Worm (Caenorhabditis elegans) whole organism, young adult: ENCODE data around the gene insc-1.

Experiments
- B0261.1 ChIP-seq: sonication (generic microtip); optimal IDR thresholded peaks from 2 replicates; lab custom pipeline; 2016; ENCODE audit warnings: mild to moderate bottlenecking, missing genetic modification characterization, moderate library complexity, missing compliant biosample characterization
- B0336.3 ChIP-seq: fragments of 200-800 bp; sonication (Bioruptor generic); IDR thresholded peaks from 2 replicates; pipeline ENCODE4 v1.3.6; 2022; ENCODE audit warnings: missing genetic modification characterization, missing compliant biosample characterization
- C17E4.6 ChIP-seq: fragments of 200-800 bp; sonication (Bioruptor generic); IDR thresholded peaks from 2 replicates; pipeline ENCODE4 v1.3.6; 2022; ENCODE audit warnings: missing genetic modification reagents, missing genetic modification characterization, missing compliant biosample characterization
- F10E7.11 ChIP-seq: sonication (generic microtip); optimal IDR thresholded peaks from 2 replicates; lab custom pipeline; 2017; ENCODE audit warnings: mild to moderate bottlenecking, missing genetic modification characterization, moderate library complexity, missing compliant biosample characterization
- F33H1.4 ChIP-seq: fragments of 200-800 bp; sonication (Bioruptor generic); IDR thresholded peaks from 2 replicates; pipeline ENCODE4 v1.3.6; 2022; ENCODE audit warnings: missing genetic modification reagents, missing genetic modification characterization, missing compliant biosample characterization
- F52B5.7 ChIP-seq: sonication (generic microtip); optimal IDR thresholded peaks from 2 replicates; lab custom pipeline; 2016; ENCODE audit warnings: mild to moderate bottlenecking, missing genetic modification characterization, missing compliant biosample characterization
- Y53F4B.3 ChIP-seq: fragments of 200-800 bp; sonication (Bioruptor generic); IDR thresholded peaks from 2 replicates; pipeline ENCODE4 v1.3.6; 2022; ENCODE audit warnings: missing genetic modification reagents, missing genetic modification characterization, missing compliant biosample characterization
- Y53G8AR.9 ChIP-seq: fragments of 200-800 bp; sonication (Bioruptor generic); conservative IDR thresholded peaks from 2 replicates; pipeline ENCODE4 v1.3.6; 2022; ENCODE audit warnings: missing genetic modification reagents, missing genetic modification characterization, missing compliant biosample characterization
- Y67H2A.10 ChIP-seq: fragments of 200-800 bp; sonication (Bioruptor generic); conservative IDR thresholded peaks from 2 replicates; pipeline ENCODE4 v1.3.6; 2022; ENCODE audit warnings: missing genetic modification reagents, missing genetic modification characterization, missing compliant biosample characterization
- ZK185.1 ChIP-seq: sonication (generic microtip); optimal IDR thresholded peaks from 2 replicates; lab custom pipeline; 2016; ENCODE audit warnings: mild to moderate bottlenecking, missing genetic modification characterization, missing compliant biosample characterization; ENCODE audit not compliant: poor library complexity, severe bottlenecking
- akir-1 ChIP-seq: fragments of 200-800 bp; sonication (Bioruptor generic); optimal IDR thresholded peaks from 2 replicates; lab custom pipeline; 2018; ENCODE audit warnings: mild to moderate bottlenecking, missing genetic modification characterization, moderate library complexity, missing compliant biosample characterization
- bed-2 ChIP-seq: fragments of 200-800 bp; sonication (Bioruptor generic); IDR thresholded peaks from 2 replicates; pipeline ENCODE4 v1.3.6; 2022; ENCODE audit warnings: missing genetic modification reagents, missing genetic modification characterization, missing compliant biosample characterization
- ccch-3 ChIP-seq: fragments of 200-800 bp; sonication (Bioruptor generic); optimal IDR thresholded peaks from 2 replicates; lab custom pipeline; 2018; ENCODE audit warnings: mild to moderate bottlenecking, missing genetic modification characterization, missing compliant biosample characterization
- ceh-40 ChIP-seq: fragments of 200-800 bp; sonication (Bioruptor generic); IDR thresholded peaks from 2 replicates; pipeline ENCODE4 v1.3.6; 2022; ENCODE audit warnings: missing genetic modification characterization, missing compliant biosample characterization
- ceh-58 ChIP-seq: fragments of 200-800 bp; sonication (Bioruptor generic); IDR thresholded peaks from 2 replicates; pipeline ENCODE4 v1.3.6; 2022; ENCODE audit warnings: missing genetic modification characterization, missing compliant biosample characterization
- chd-7 ChIP-seq: sonication (generic microtip); optimal IDR thresholded peaks from 2 replicates; lab custom pipeline; 2016; ENCODE audit warnings: mild to moderate bottlenecking, missing genetic modification characterization, moderate library complexity, missing compliant biosample characterization
- die-1 ChIP-seq: sonication (generic microtip); optimal IDR thresholded peaks from 2 replicates; lab custom pipeline; 2016; ENCODE audit warnings: missing genotype, mild to moderate bottlenecking, missing genetic modification characterization, missing compliant biosample characterization
- efl-1 ChIP-seq: fragments of 150-350 bp; optimal IDR thresholded peaks from 2 replicates; lab custom pipeline; 2014; ENCODE audit warnings: missing biosample characterization, missing genetic modification reagents, missing genetic modification characterization
- egl-18 ChIP-seq: fragments of 200-800 bp; sonication (Bioruptor generic); IDR thresholded peaks from 2 replicates; pipeline ENCODE4 v1.3.6; 2022; ENCODE audit warnings: missing genetic modification reagents, missing genetic modification characterization, missing compliant biosample characterization
- ets-4 ChIP-seq: fragments of 200-800 bp; sonication (Bioruptor generic); optimal IDR thresholded peaks from 2 replicates; lab custom pipeline; 2018; ENCODE audit warnings: mild to moderate bottlenecking, missing genetic modification characterization, missing compliant biosample characterization
- fkh-3 ChIP-seq: sonication (generic microtip); optimal IDR thresholded peaks from 2 replicates; lab custom pipeline; 2016; ENCODE audit warnings: mild to moderate bottlenecking, missing genetic modification characterization, missing compliant biosample characterization
- gei-17 ChIP-seq: fragments of 200-800 bp; sonication (Bioruptor generic); optimal IDR thresholded peaks from 2 replicates; lab custom pipeline; 2018; ENCODE audit warnings: mild to moderate bottlenecking, missing genetic modification characterization, missing compliant biosample characterization
- hlh-26 ChIP-seq: fragments of 200-800 bp; sonication (Bioruptor generic); conservative IDR thresholded peaks from 2 replicates; pipeline ENCODE4 v1.3.6; 2022; ENCODE audit warnings: missing genetic modification reagents, missing genetic modification characterization, missing compliant biosample characterization
- lin-26 ChIP-seq: fragments of 200-800 bp; sonication (Bioruptor generic); IDR thresholded peaks from 2 replicates; pipeline ENCODE4 v1.3.6; 2022; ENCODE audit warnings: missing genetic modification reagents, missing genetic modification characterization, missing compliant biosample characterization
- lin-35 ChIP-seq, 3 experiments: fragments of 150-350 bp in 2 of 3; sonication (generic microtip) in 1 of 3; optimal IDR thresholded peaks; 2 replicates each; lab custom pipeline; 2014 to 2018; ENCODE audit warnings: missing biosample characterization in 3 of 3, missing genetic modification characterization in 3 of 3, missing genetic modification reagents in 3 of 3
- lin-40 ChIP-seq: sonication (generic microtip); optimal IDR thresholded peaks from 2 replicates; lab custom pipeline; 2016; ENCODE audit warnings: missing genetic modification characterization, mild to moderate bottlenecking, missing compliant biosample characterization, missing genotype, missing genetic modification reagents
- lsy-27 ChIP-seq: sonication (generic microtip); optimal IDR thresholded peaks from 2 replicates; lab custom pipeline; 2017; ENCODE audit warnings: missing genetic modification characterization, mild to moderate bottlenecking, missing compliant biosample characterization, antibody characterized with exemption, missing genotype, borderline replicate concordance; ENCODE audit not compliant: insufficient read depth
- mes-4 ChIP-seq: sonication (generic microtip); optimal IDR thresholded peaks from 2 replicates; lab custom pipeline; 2016; ENCODE audit warnings: missing genotype, missing genetic modification characterization, missing compliant biosample characterization
- nfyb-1 ChIP-seq: fragments of 200-800 bp; sonication (Bioruptor generic); IDR thresholded peaks from 2 replicates; pipeline ENCODE4 v1.3.6; 2022; ENCODE audit warnings: missing genetic modification reagents, missing genetic modification characterization, missing compliant biosample characterization
- rcor-1 ChIP-seq: fragments of 200-800 bp; sonication (Bioruptor generic); IDR thresholded peaks from 2 replicates; pipeline ENCODE4 v1.3.6; 2022; ENCODE audit warnings: missing genetic modification reagents, missing genetic modification characterization, missing compliant biosample characterization
- snpc-1.3 ChIP-seq: sonication (generic microtip); optimal IDR thresholded peaks from 2 replicates; lab custom pipeline; 2017; ENCODE audit warnings: missing genetic modification characterization, mild to moderate bottlenecking, missing compliant biosample characterization, antibody characterized with exemption, moderate library complexity, missing genotype, missing genetic modification reagents; ENCODE audit not compliant: insufficient read depth
- sptf-2 ChIP-seq: fragments of 200-800 bp; sonication (Bioruptor generic); optimal IDR thresholded peaks from 2 replicates; lab custom pipeline; 2018; ENCODE audit warnings: mild to moderate bottlenecking, missing genetic modification characterization, missing compliant biosample characterization
- tbx-9 ChIP-seq: sonication (generic microtip); optimal IDR thresholded peaks from 2 replicates; lab custom pipeline; 2016; ENCODE audit warnings: borderline replicate concordance, missing genetic modification characterization, inconsistent platforms, missing compliant biosample characterization
- xnd-1 ChIP-seq: sonication (generic microtip); optimal IDR thresholded peaks from 2 replicates; lab custom pipeline; 2016; ENCODE audit warnings: missing genotype, missing genetic modification reagents, missing genetic modification characterization, missing compliant biosample characterization
- zfh-2 ChIP-seq: fragments of 200-800 bp; sonication (Bioruptor generic); conservative IDR thresholded peaks from 2 replicates; pipeline ENCODE4 v1.3.6; 2022; ENCODE audit warnings: missing genetic modification reagents, missing genetic modification characterization, missing compliant biosample characterization
- ztf-22 ChIP-seq: fragments of 200-800 bp; sonication (Bioruptor generic); optimal IDR thresholded peaks from 2 replicates; lab custom pipeline; 2018; ENCODE audit warnings: mild to moderate bottlenecking, missing genetic modification characterization, moderate library complexity, missing compliant biosample characterization
- ztf-28 ChIP-seq: fragments of 200-800 bp; sonication (Bioruptor generic); IDR thresholded peaks from 2 replicates; pipeline ENCODE4 v1.3.6; 2022; ENCODE audit warnings: missing genetic modification reagents, missing genetic modification characterization, missing compliant biosample characterization

The insc-1 gene

ce11 chrII:7319471-7319870 is 39.2 kb upstream of the insc-1 start (continued):
- TF ChIP-seq fkh-3 (tag; lab: Kevin White, UChicago) = peak; percentile 73
- TF ChIP-seq ceh-58 (GFP tag; lab: Robert Waterston, UW) = no peak
- TF ChIP-seq nfyb-1 (GFP tag; lab: Robert Waterston, UW) = peak; percentile 51; the same call in 1 of the 2 replicates
- TF ChIP-seq, all 124 proteins: peak for 25

DNA sequence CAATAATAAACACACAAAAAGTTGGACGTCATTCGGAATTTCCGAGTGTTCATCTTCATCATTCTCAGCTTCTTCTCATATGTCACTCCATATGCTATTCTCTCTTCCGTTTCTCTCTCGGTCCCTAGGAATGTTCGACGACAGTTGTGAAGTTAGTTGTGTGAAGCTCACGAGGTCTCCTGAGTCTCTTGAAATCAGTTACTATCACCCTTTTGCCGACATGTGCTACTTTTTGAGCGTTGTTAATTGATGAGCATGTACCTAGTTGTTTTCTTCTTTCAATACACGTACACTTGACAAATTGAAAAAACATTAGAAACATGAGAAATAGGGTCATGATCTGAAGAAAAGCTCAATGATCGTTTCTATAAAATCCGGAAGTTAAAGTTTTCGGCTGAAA is 35.4 kb upstream of the insc-1 start:
- TF ChIP-seq rcor-1 (0 out of 2 replicates have a peak, but pooled peaks have one; percentile 18), egl-18 (GFP tag; lab: Robert Waterston, UW) (no peak), bed-2 (no peak), nfyb-1 (GFP tag; lab: Robert Waterston, UW) (peak; percentile 55; the same call in 1 of the 2 replicates), lin-35 (GFP tag; optimal IDR thresholded peaks at IDR 0.05; lab: Kevin White, UChicago) (peak in 1 of 3 experiments; percentile 41), B0336.3 (GFP tag; lab: Robert Waterston, UW) (no peak), lin-40 (tag; lab: Kevin White, UChicago) (no peak), die-1 (no peak), zfh-2 (no peak), lin-26 (GFP tag; lab: Robert Waterston, UW) (no peak), snpc-1.3 (no peak)

DNA sequence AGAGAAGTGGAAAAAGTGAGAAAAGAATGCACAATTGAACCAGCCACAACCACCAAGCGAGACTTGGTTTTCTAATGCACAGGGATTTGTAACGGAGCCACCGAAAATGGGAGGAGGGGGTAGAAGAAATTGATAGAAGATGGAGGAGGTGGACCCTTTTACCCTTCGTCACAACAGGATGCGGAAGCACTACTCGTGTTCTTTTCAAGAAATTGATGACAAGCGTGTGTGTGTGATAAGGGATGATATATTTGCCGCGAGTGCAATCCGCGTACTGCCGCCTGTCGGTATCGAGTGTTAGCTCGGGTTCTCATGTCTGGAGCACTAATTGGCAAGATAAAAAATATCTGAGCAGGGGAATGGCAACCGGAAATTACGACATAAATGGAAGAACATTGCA is 34.8 kb upstream of the insc-1 start, which contains the start of gene F21D12.3:
F21D12.3 (minus strand) TSS at position 101 of the 400 bp plus-strand sequence.
- TF ChIP-seq xnd-1 (tag; lab: Kevin White, UChicago) = no peak
- TF ChIP-seq ztf-22 (GFP tag; lab: Kevin White, UChicago) = no peak
- TF ChIP-seq chd-7 (tag; lab: Kevin White, UChicago) = peak; percentile 26
- TF ChIP-seq rcor-1 = no peak
- TF ChIP-seq F52B5.7 = peak; percentile 27
- no peak for TF ChIP-seq mes-4
- TF ChIP-seq B0261.1 (tag; lab: Kevin White, UChicago) = no peak
- no peak for TF ChIP-seq Y67H2A.10 (GFP tag; lab: Robert Waterston, UW)
- 0 out of 2 replicates have a peak, but pooled peaks have one; percentile 32 for TF ChIP-seq ceh-58 (GFP tag; lab: Robert Waterston, UW)
- no peak for TF ChIP-seq efl-1 (GFP tag; lab: Kevin White, UChicago)
- TF ChIP-seq C17E4.6 (GFP tag; lab: Robert Waterston, UW) = no peak
- no peak for TF ChIP-seq gei-17
- TF ChIP-seq Y53G8AR.9 = 0 out of 2 replicates have a peak, but pooled peaks have one; percentile 24
- TF ChIP-seq hlh-26 (GFP tag; lab: Robert Waterston, UW) = no peak
- TF ChIP-seq ets-4 (GFP tag; lab: Kevin White, UChicago) = no peak
- TF ChIP-seq F33H1.4 (GFP tag; lab: Robert Waterston, UW) = 0 out of 2 replicates have a peak, but pooled peaks have one; percentile 11
- TF ChIP-seq ZK185.1 (tag; lab: Kevin White, UChicago) = no peak
- TF ChIP-seq tbx-9 (tag; lab: Kevin White, UChicago) = no peak
- no peak for TF ChIP-seq fkh-3 (tag; lab: Kevin White, UChicago)
- no peak for TF ChIP-seq ccch-3
- TF ChIP-seq F10E7.11 (tag; lab: Kevin White, UChicago) = no peak
- no peak for TF ChIP-seq akir-1
- no peak for TF ChIP-seq ztf-28 (GFP tag; lab: Robert Waterston, UW)
- no peak for TF ChIP-seq Y53F4B.3 (GFP tag; lab: Robert Waterston, UW)
- TF ChIP-seq sptf-2 (GFP tag; lab: Kevin White, UChicago) = no peak
- TF ChIP-seq lsy-27 (tag; lab: Kevin White, UChicago) = no peak
- TF ChIP-seq nfyb-1 (GFP tag; lab: Robert Waterston, UW) = 0 out of 2 replicates have a peak, but pooled peaks have one; percentile 33
- no peak for TF ChIP-seq ceh-40 (GFP tag; lab: Robert Waterston, UW)
